Fruit fly (Drosophila melanogaster) whole organism, pupa: ENCODE measurements around the gene CG32022.
A peak's percentile ranks its signal among the peaks of the same experiment; 100 is the strongest.

Experiments used
- CG10348 ChIP-seq: fragments of 200-800 bp; sonication (Bioruptor generic); IDR thresholded peaks from 2 replicates; pipeline ENCODE4 v1.3.6; 2022; ENCODE audit warnings: missing biosample characterization, missing genetic modification characterization
- CG12605 ChIP-seq: fragments of 200-800 bp; sonication (Bioruptor generic); IDR thresholded peaks from 2 replicates; pipeline ENCODE4 v1.3.6; 2022; ENCODE audit warnings: missing biosample characterization, missing genetic modification characterization
- CG13204 ChIP-seq: fragments of 200-800 bp; sonication (Bioruptor generic); optimal IDR thresholded peaks from 2 replicates; lab custom pipeline; 2018; ENCODE audit warnings: missing biosample characterization, mild to moderate bottlenecking, missing genetic modification characterization, moderate library complexity
- CG14655 ChIP-seq: fragments of 200-800 bp; sonication (Bioruptor generic); optimal IDR thresholded peaks from 3 replicates; lab custom pipeline; 2017; ENCODE audit warnings: mild to moderate bottlenecking, missing biosample characterization, missing genetic modification reagents, missing genetic modification characterization
- CG15710 ChIP-seq: fragments of 200-800 bp; sonication (Bioruptor generic); optimal IDR thresholded peaks from 2 replicates; lab custom pipeline; 2018; ENCODE audit warnings: missing biosample characterization, mild to moderate bottlenecking, missing genetic modification characterization, moderate library complexity
- CG17806 ChIP-seq: fragments of 200-800 bp; sonication (Bioruptor generic); optimal IDR thresholded peaks from 2 replicates; lab custom pipeline; 2018; ENCODE audit warnings: missing biosample characterization, mild to moderate bottlenecking, missing genetic modification characterization, moderate library complexity
- CG32121 ChIP-seq: fragments of 200-800 bp; sonication (Bioruptor generic); IDR thresholded peaks from 2 replicates; pipeline ENCODE4 v1.3.6; 2022; ENCODE audit warnings: missing biosample characterization, missing genetic modification characterization
- CG34367 ChIP-seq: fragments of 200-800 bp; sonication (Bioruptor generic); optimal IDR thresholded peaks from 2 replicates; lab custom pipeline; 2018; ENCODE audit warnings: missing biosample characterization, mild to moderate bottlenecking, missing genetic modification characterization
- CG4496 ChIP-seq: fragments of 200-800 bp; sonication (Bioruptor generic); IDR thresholded peaks from 3 replicates; pipeline ENCODE4 v1.3.6; 2022; ENCODE audit warnings: missing biosample characterization, missing genetic modification characterization
- CG8159 ChIP-seq: fragments of 200-800 bp; sonication (Bioruptor generic); optimal IDR thresholded peaks from 3 replicates; lab custom pipeline; 2018; ENCODE audit warnings: missing biosample characterization, mild to moderate bottlenecking, missing genetic modification characterization, moderate library complexity
- CG8301 ChIP-seq: fragments of 200-800 bp; sonication (Bioruptor generic); optimal IDR thresholded peaks from 2 replicates; lab custom pipeline; 2018; ENCODE audit warnings: missing biosample characterization, mild to moderate bottlenecking, missing genetic modification characterization
- CG9948 ChIP-seq: fragments of 200-800 bp; sonication (Bioruptor generic); optimal IDR thresholded peaks from 2 replicates; lab custom pipeline; 2018; ENCODE audit warnings: missing biosample characterization, mild to moderate bottlenecking, missing genetic modification characterization, moderate library complexity
- D1 ChIP-seq: fragments of 200-800 bp; sonication (Bioruptor generic); optimal IDR thresholded peaks from 2 replicates; lab custom pipeline; 2018; ENCODE audit warnings: missing biosample characterization, mild to moderate bottlenecking, missing genetic modification characterization, moderate library complexity
- EcR ChIP-seq: fragments of 200-800 bp; sonication (Bioruptor generic); optimal IDR thresholded peaks from 3 replicates; lab custom pipeline; 2019; ENCODE audit warnings: missing biosample characterization, missing genetic modification characterization, mild to moderate bottlenecking, moderate library complexity, missing genetic modification reagents
- Ets98B ChIP-seq: fragments of 200-800 bp; sonication (Bioruptor generic); IDR thresholded peaks from 2 replicates; pipeline ENCODE4 v1.3.6; 2022; ENCODE audit warnings: missing biosample characterization, missing genetic modification characterization
- Pif1A ChIP-seq: fragments of 200-800 bp; sonication (Bioruptor generic); optimal IDR thresholded peaks from 3 replicates; lab custom pipeline; 2016; ENCODE audit warnings: missing biosample characterization, missing genetic modification characterization
- Pif1B ChIP-seq: fragments of 200-800 bp; sonication (Bioruptor generic); optimal IDR thresholded peaks from 3 replicates; lab custom pipeline; 2016; ENCODE audit warnings: missing biosample characterization, missing genetic modification characterization
- Snoo ChIP-seq: fragments of 200-800 bp; sonication (Bioruptor generic); optimal IDR thresholded peaks from 3 replicates; lab custom pipeline; 2017; ENCODE audit warnings: missing biosample characterization, mild to moderate bottlenecking, missing genetic modification characterization, inconsistent platforms
- fd96Ca ChIP-seq: fragments of 200-800 bp; sonication (Bioruptor generic); IDR thresholded peaks from 3 replicates; pipeline ENCODE4 v1.3.6; 2022; ENCODE audit warnings: missing biosample characterization, missing genetic modification characterization
- gl ChIP-seq: fragments of 200-800 bp; sonication (Bioruptor generic); optimal IDR thresholded peaks from 2 replicates; lab custom pipeline; 2018; ENCODE audit warnings: missing biosample characterization, mild to moderate bottlenecking, missing genetic modification characterization
- rn ChIP-seq: fragments of 200-800 bp; sonication (Bioruptor generic); IDR thresholded peaks from 2 replicates; pipeline ENCODE4 v1.3.6; 2022; ENCODE audit warnings: missing biosample characterization, missing genetic modification characterization

CG32022 gene

dm6 chr3L:8700054-8700642 is 20.9 kb downstream of the CG32022 start:
- TF ChIP-seq Ets98B (GFP tag; lab: Robert Waterston, UW) (no peak), D1 (no peak), CG9948 (tag; lab: Kevin White, UChicago) (no peak), CG13204 (GFP tag; lab: Kevin White, UChicago) (peak; percentile 47), EcR (GFP tag; lab: Kevin White, UChicago) (peak; percentile 37)

- 0 out of 3 replicates have a peak, but pooled peaks have one; percentile 13 for TF ChIP-seq fd96Ca (GFP tag; lab: Robert Waterston, UW)
- TF ChIP-seq EcR (GFP tag; lab: Kevin White, UChicago), result peak; percentile 82
- TF ChIP-seq CG8301, result no peak
- TF ChIP-seq CG32121 (GFP tag; lab: Robert Waterston, UW), result peak; percentile 32; the same call in 1 of the 2 replicates
These were observed 21.5 kb downstream of the CG32022 start for dm6 chr3L:8699612-8700011.

dm6 chr3L:8698493-8699166 is 22.4 kb downstream of the CG32022 start:
- TF ChIP-seq CG4496 (GFP tag; lab: Robert Waterston, UW) (0 out of 3 replicates have a peak, but pooled peaks have one; percentile 33), fd96Ca (GFP tag; lab: Robert Waterston, UW) (peak; percentile 19; the same call in 1 of the 3 replicates), CG15710 (tag; lab: Kevin White, UChicago) (no peak)
- TF ChIP-seq, all 21 proteins: peak for 2

dm6 chr3L:8697862-8698261 is 23.2 kb downstream of the CG32022 start:
- TF ChIP-seq Ets98B (GFP tag; lab: Robert Waterston, UW), result 0 out of 2 replicates have a peak, but pooled peaks have one; percentile 6
- no peak for TF ChIP-seq CG12605 (GFP tag; lab: Robert Waterston, UW)
- peak; percentile 55 for TF ChIP-seq gl
- TF ChIP-seq EcR (GFP tag; lab: Kevin White, UChicago), result peak; percentile 45
- TF ChIP-seq CG4496 (GFP tag; lab: Robert Waterston, UW), result peak; percentile 49
- TF ChIP-seq Pif1B (GFP tag; lab: Kevin White, UChicago), result no peak
- TF ChIP-seq CG17806 (tag; lab: Kevin White, UChicago), result no peak
- peak; percentile 84 for TF ChIP-seq CG13204 (GFP tag; lab: Kevin White, UChicago)
- TF ChIP-seq rn (GFP tag; lab: Robert Waterston, UW), result no peak
- no peak for TF ChIP-seq CG34367 (tag; lab: Kevin White, UChicago)
- TF ChIP-seq CG32121 (GFP tag; lab: Robert Waterston, UW), result 0 out of 2 replicates have a peak, but pooled peaks have one; percentile 16
- TF ChIP-seq Snoo (tag; lab: Kevin White, UChicago), result peak; percentile 5
- peak; percentile 41; the same call in 1 of the 3 replicates for TF ChIP-seq fd96Ca (GFP tag; lab: Robert Waterston, UW)

- TF ChIP-seq CG8301 (no peak), Snoo (tag; lab: Kevin White, UChicago) (peak; percentile 59), CG13204 (GFP tag; lab: Kevin White, UChicago) (peak; percentile 91), CG9948 (tag; lab: Kevin White, UChicago) (no peak), Pif1B (GFP tag; lab: Kevin White, UChicago) (peak; percentile 34), fd96Ca (GFP tag; lab: Robert Waterston, UW) (no peak), D1 (no peak), gl (peak; percentile 6), CG4496 (GFP tag; lab: Robert Waterston, UW) (peak; percentile 72), CG10348 (GFP tag; lab: Robert Waterston, UW) (no peak), Ets98B (GFP tag; lab: Robert Waterston, UW) (peak; percentile 38), CG17806 (tag; lab: Kevin White, UChicago) (no peak), CG34367 (tag; lab: Kevin White, UChicago) (peak; percentile 1), rn (GFP tag; lab: Robert Waterston, UW) (0 out of 2 replicates have a peak, but pooled peaks have one; percentile 24), Pif1A (GFP tag; lab: Kevin White, UChicago) (peak; percentile 44), CG32121 (GFP tag; lab: Robert Waterston, UW) (peak; percentile 71), CG15710 (tag; lab: Kevin White, UChicago) (peak; percentile 11), EcR (GFP tag; lab: Kevin White, UChicago) (peak; percentile 74), CG8159 (tag; lab: Kevin White, UChicago) (peak; percentile 29), CG14655 (GFP tag; lab: Kevin White, UChicago) (peak; percentile 24), CG12605 (GFP tag; lab: Robert Waterston, UW) (no peak)
These were observed 24.6 kb downstream of the CG32022 start for dm6 chr3L:8696487-8696954.

dm6 chr3L:8695959-8696358 is 25.1 kb downstream of the CG32022 start:
- no peak for TF ChIP-seq CG10348 (GFP tag; lab: Robert Waterston, UW)
- no peak for TF ChIP-seq fd96Ca (GFP tag; lab: Robert Waterston, UW)
- no peak for TF ChIP-seq EcR (GFP tag; lab: Kevin White, UChicago)
- no peak for TF ChIP-seq D1
- TF ChIP-seq gl, result no peak
- TF ChIP-seq CG13204 (GFP tag; lab: Kevin White, UChicago), result no peak
